Fruit fly (Drosophila melanogaster): ENCODE data around the gene mtsh.

- TF ChIP-seq svp (GFP tag), result no peak
- no peak for TF ChIP-seq ss (GFP tag; optimal IDR thresholded peaks at IDR 0.05)
- no peak for TF ChIP-seq Sox15 (GFP tag; optimal IDR thresholded peaks at IDR 0.05)
These were observed 26.6 kb upstream of the mtsh start, which contains the start of gene CG7778 for dm6 chr2L:8346260-8346659.
